Fruit fly (Drosophila melanogaster) whole organism, embryonic: ENCODE data around the gene Dic4.

Experiments used
- BEAF-32 ChIP-seq: fragments of 200-800 bp; sonication (Bioruptor generic); optimal IDR thresholded peaks from 3 replicates; lab custom pipeline; 2017; ENCODE audit warnings: missing biosample characterization, missing genetic modification characterization, mild to moderate bottlenecking, moderate library complexity, missing genetic modification reagents
- CG10565 ChIP-seq: fragments of 200-800 bp; sonication (Bioruptor generic); optimal IDR thresholded peaks from 3 replicates; lab custom pipeline; 2016; ENCODE audit warnings: missing biosample characterization, mild to moderate bottlenecking, missing genetic modification characterization
- CG11504 ChIP-seq: fragments of 200-800 bp; sonication (Bioruptor generic); optimal IDR thresholded peaks from 3 replicates; lab custom pipeline; 2019; ENCODE audit warnings: missing biosample characterization, mild to moderate bottlenecking, missing genetic modification characterization, moderate library complexity
- CG11696 ChIP-seq: fragments of 200-800 bp; sonication (Bioruptor generic); IDR thresholded peaks from 2 replicates; pipeline ENCODE4 v1.3.6; 2022; ENCODE audit warnings: missing biosample characterization, missing genetic modification characterization
- CG12219 ChIP-seq: fragments of 200-800 bp; sonication (Bioruptor generic); optimal IDR thresholded peaks from 3 replicates; lab custom pipeline; 2018; ENCODE audit warnings: missing biosample characterization, mild to moderate bottlenecking, missing genetic modification characterization
- CG12659 ChIP-seq: fragments of 200-800 bp; sonication (Bioruptor generic); optimal IDR thresholded peaks from 3 replicates; lab custom pipeline; 2017; ENCODE audit warnings: mild to moderate bottlenecking, missing biosample characterization, missing genetic modification reagents, missing genetic modification characterization
- CG16813 ChIP-seq: fragments of 200-800 bp; sonication (Bioruptor generic); IDR thresholded peaks from 3 replicates; pipeline ENCODE4 v1.3.6; 2022; ENCODE audit warnings: missing biosample characterization, missing genetic modification characterization; ENCODE audit not compliant: partially characterized antibody
- CG1792 ChIP-seq: fragments of 200-800 bp; sonication (Bioruptor generic); optimal IDR thresholded peaks from 2 replicates; lab custom pipeline; 2016; ENCODE audit warnings: missing biosample characterization, missing genetic modification characterization
- CG2120 ChIP-seq: fragments of 200-800 bp; sonication (Bioruptor generic); optimal IDR thresholded peaks from 3 replicates; lab custom pipeline; 2016; ENCODE audit warnings: missing biosample characterization, missing genetic modification characterization
- CG30020 ChIP-seq: fragments of 200-800 bp; optimal IDR thresholded peaks from 2 replicates; lab custom pipeline; 2019; ENCODE audit warnings: missing biosample characterization, mild to moderate bottlenecking, missing genetic modification characterization, moderate library complexity
- CG32532 ChIP-seq: fragments of 200-800 bp; sonication (Bioruptor generic); IDR thresholded peaks from 2 replicates; pipeline ENCODE4 v1.3.6; 2022; ENCODE audit warnings: missing biosample characterization, missing genetic modification characterization
- CG33557 ChIP-seq: fragments of 200-800 bp; sonication (Bioruptor generic); optimal IDR thresholded peaks from 2 replicates; lab custom pipeline; 2019; ENCODE audit warnings: missing biosample characterization, mild to moderate bottlenecking, missing genetic modification characterization, moderate library complexity
- CG4282 ChIP-seq: fragments of 200-800 bp; sonication (Bioruptor generic); optimal IDR thresholded peaks from 2 replicates; lab custom pipeline; 2016; ENCODE audit warnings: missing biosample characterization, missing genetic modification characterization
- CG4360 ChIP-seq: fragments of 200-800 bp; sonication (Bioruptor generic); IDR thresholded peaks from 2 replicates; pipeline ENCODE4 v1.3.6; 2022; ENCODE audit warnings: missing biosample characterization, missing genetic modification characterization
- CG5245 ChIP-seq: fragments of 200-800 bp; sonication (Bioruptor generic); optimal IDR thresholded peaks from 3 replicates; lab custom pipeline; 2016; ENCODE audit warnings: missing biosample characterization, missing genetic modification characterization
- CG6272 ChIP-seq: fragments of 200-800 bp; sonication (Bioruptor generic); IDR thresholded peaks from 2 replicates; pipeline ENCODE4 v1.3.6; 2022; ENCODE audit warnings: missing biosample characterization, missing genetic modification characterization
- CG7372 ChIP-seq: fragments of 200-800 bp; sonication (Bioruptor generic); IDR thresholded peaks from 2 replicates; pipeline ENCODE4 v1.3.6; 2022; ENCODE audit warnings: missing biosample characterization, missing genetic modification characterization
- CG7963 ChIP-seq: fragments of 200-800 bp; sonication (Bioruptor generic); IDR thresholded peaks from 3 replicates; pipeline ENCODE4 v1.3.6; 2022; ENCODE audit warnings: missing biosample characterization, missing genetic modification characterization; ENCODE audit not compliant: partially characterized antibody
- CG8089 ChIP-seq: fragments of 200-800 bp; sonication (Bioruptor generic); optimal IDR thresholded peaks from 3 replicates; lab custom pipeline; 2016; ENCODE audit warnings: missing biosample characterization, missing genetic modification characterization
- CG9876 ChIP-seq: fragments of 200-800 bp; sonication (Bioruptor generic); optimal IDR thresholded peaks from 2 replicates; lab custom pipeline; 2016; ENCODE audit warnings: missing biosample characterization, missing genetic modification characterization
- CG9932 ChIP-seq: fragments of 200-800 bp; sonication (Bioruptor generic); IDR thresholded peaks from 2 replicates; pipeline ENCODE4 v1.3.6; 2022; ENCODE audit warnings: missing biosample characterization, missing genetic modification characterization
- Camta ChIP-seq: fragments of 200-800 bp; sonication (Bioruptor generic); optimal IDR thresholded peaks from 2 replicates; lab custom pipeline; 2016; ENCODE audit warnings: missing biosample characterization, missing genetic modification characterization
- Doc3 ChIP-seq: fragments of 200-800 bp; sonication (Bioruptor generic); IDR thresholded peaks from 3 replicates; pipeline ENCODE4 v1.3.6; 2022; ENCODE audit warnings: missing biosample characterization, missing genetic modification characterization; ENCODE audit not compliant: partially characterized antibody
- Drgx ChIP-seq: fragments of 200-800 bp; sonication (Bioruptor generic); IDR thresholded peaks from 2 replicates; pipeline ENCODE4 v1.3.6; 2022; ENCODE audit warnings: missing biosample characterization, missing genetic modification characterization
- E2f2 ChIP-seq: fragments of 200-800 bp; sonication (Bioruptor generic); IDR thresholded peaks from 2 replicates; pipeline ENCODE4 v1.3.6; 2022; ENCODE audit warnings: missing biosample characterization, missing genetic modification characterization
- Ets97D ChIP-seq: fragments of 200-800 bp; sonication (Bioruptor generic); optimal IDR thresholded peaks from 3 replicates; lab custom pipeline; 2016; ENCODE audit warnings: missing biosample characterization, missing genetic modification characterization
- Fer1 ChIP-seq: fragments of 200-800 bp; sonication (Bioruptor generic); optimal IDR thresholded peaks from 2 replicates; lab custom pipeline; 2017; ENCODE audit warnings: missing biosample characterization, mild to moderate bottlenecking, missing genetic modification characterization
- HLH4C ChIP-seq: fragments of 200-800 bp; sonication (Bioruptor generic); IDR thresholded peaks from 3 replicates; pipeline ENCODE4 v1.3.6; 2022; ENCODE audit warnings: missing biosample characterization, missing genetic modification characterization; ENCODE audit not compliant: partially characterized antibody
- Hsf ChIP-seq: fragments of 200-800 bp; sonication (Bioruptor generic); optimal IDR thresholded peaks from 3 replicates; lab custom pipeline; 2016; ENCODE audit warnings: missing biosample characterization, missing genetic modification characterization
- Meics ChIP-seq: fragments of 200-800 bp; sonication (Bioruptor generic); optimal IDR thresholded peaks from 2 replicates; lab custom pipeline; 2017; ENCODE audit warnings: missing biosample characterization, mild to moderate bottlenecking, missing genetic modification characterization
- Opbp ChIP-seq: fragments of 200-800 bp; sonication (Bioruptor generic); IDR thresholded peaks from 3 replicates; pipeline ENCODE4 v1.3.6; 2022; ENCODE audit warnings: missing biosample characterization, missing genetic modification characterization; ENCODE audit not compliant: partially characterized antibody
- Scr ChIP-seq: fragments of 200-800 bp; sonication (Bioruptor generic); IDR thresholded peaks from 2 replicates; pipeline ENCODE4 v1.3.6; 2022; ENCODE audit warnings: missing biosample characterization, missing genetic modification characterization; ENCODE audit not compliant: partially characterized antibody
- cwo ChIP-seq: fragments of 200-800 bp; sonication (Bioruptor generic); optimal IDR thresholded peaks from 3 replicates; lab custom pipeline; 2017; ENCODE audit warnings: missing biosample characterization, missing genetic modification characterization, mild to moderate bottlenecking, moderate library complexity, missing genetic modification reagents
- dpn ChIP-seq, 2 experiments: fragments of 200-800 bp; sonication (Bioruptor generic); optimal IDR thresholded peaks; 3 replicates each; lab custom pipeline; 2016; ENCODE audit warnings: missing biosample characterization in 2 of 2, missing genetic modification characterization in 2 of 2
- ham ChIP-seq: fragments of 200-800 bp; sonication (Bioruptor generic); IDR thresholded peaks from 2 replicates; pipeline ENCODE4 v1.3.6; 2022; ENCODE audit warnings: missing biosample characterization, missing genetic modification characterization
- ind ChIP-seq: fragments of 200-800 bp; sonication (Bioruptor generic); optimal IDR thresholded peaks from 3 replicates; lab custom pipeline; 2016; ENCODE audit warnings: missing biosample characterization, missing genetic modification characterization
- jing ChIP-seq: fragments of 200-800 bp; sonication (Bioruptor generic); optimal IDR thresholded peaks from 2 replicates; lab custom pipeline; 2018; ENCODE audit warnings: missing biosample characterization, mild to moderate bottlenecking, missing genetic modification characterization
- jumu ChIP-seq: fragments of 200-800 bp; sonication (Bioruptor generic); optimal IDR thresholded peaks from 3 replicates; lab custom pipeline; 2016; ENCODE audit warnings: missing biosample characterization, missing genetic modification characterization
- knrl ChIP-seq: fragments of 200-800 bp; sonication (Bioruptor generic); IDR thresholded peaks from 3 replicates; pipeline ENCODE4 v1.3.6; 2022; ENCODE audit warnings: missing biosample characterization, missing genetic modification characterization; ENCODE audit not compliant: partially characterized antibody
- mam ChIP-seq: fragments of 200-800 bp; sonication (Bioruptor generic); optimal IDR thresholded peaks from 3 replicates; lab custom pipeline; 2016; ENCODE audit warnings: missing biosample characterization, missing genetic modification characterization
- nom ChIP-seq: fragments of 200-800 bp; sonication (Bioruptor generic); optimal IDR thresholded peaks from 2 replicates; lab custom pipeline; 2017; ENCODE audit warnings: missing biosample characterization, missing genetic modification characterization, mild to moderate bottlenecking, moderate library complexity, missing genetic modification reagents
- pnt ChIP-seq: fragments of 200-800 bp; sonication (Bioruptor generic); optimal IDR thresholded peaks from 3 replicates; lab custom pipeline; 2016; ENCODE audit warnings: missing biosample characterization, missing genetic modification characterization
- slp2 ChIP-seq: fragments of 200-800 bp; sonication (Bioruptor generic); optimal IDR thresholded peaks from 2 replicates; lab custom pipeline; 2016; ENCODE audit warnings: missing biosample characterization, missing genetic modification characterization
- so ChIP-seq: fragments of 200-800 bp; sonication (Bioruptor generic); IDR thresholded peaks from 3 replicates; pipeline ENCODE4 v1.3.6; 2022; ENCODE audit warnings: missing biosample characterization, missing genetic modification characterization
- sr ChIP-seq: fragments of 200-800 bp; sonication (Bioruptor generic); IDR thresholded peaks from 3 replicates; pipeline ENCODE4 v1.3.6; 2022; ENCODE audit warnings: missing biosample characterization, missing genetic modification characterization
- tio ChIP-seq: fragments of 200-800 bp; sonication (Bioruptor generic); optimal IDR thresholded peaks from 2 replicates; lab custom pipeline; 2017; ENCODE audit warnings: missing biosample characterization, missing genetic modification characterization, inconsistent platforms
- twi ChIP-seq: fragments of 200-800 bp; optimal IDR thresholded peaks from 2 replicates; lab custom pipeline; 2019; ENCODE audit warnings: missing biosample characterization, mild to moderate bottlenecking, missing genetic modification characterization, moderate library complexity
- zen ChIP-seq: fragments of 200-800 bp; sonication (Bioruptor generic); optimal IDR thresholded peaks from 3 replicates; lab custom pipeline; 2018; ENCODE audit warnings: missing biosample characterization, mild to moderate bottlenecking, missing genetic modification characterization, moderate library complexity
- zfh2 ChIP-seq: fragments of 200-800 bp; sonication (Bioruptor generic); optimal IDR thresholded peaks from 2 replicates; lab custom pipeline; 2016; ENCODE audit warnings: missing biosample characterization, missing genetic modification characterization

Dic4 gene

dm6 chr3L:18672986-18673633 is 25.1 kb downstream of the Dic4 start, which contains the start of gene Capr (continued):
- TF ChIP-seq CG1792 (GFP tag; lab: Kevin White, UChicago) (no peak), CG8089 (GFP tag; lab: Kevin White, UChicago) (no peak), dpn (GFP tag; optimal IDR thresholded peaks at IDR 0.05; lab: Kevin White, UChicago) (peak in 1 of 2 experiments; percentile 23), CG12219 (GFP tag; lab: Kevin White, UChicago) (no peak), Camta (GFP tag; lab: Kevin White, UChicago) (peak; percentile 10), Doc3 (GFP tag; lab: Robert Waterston, UW) (peak; percentile 100), mam (GFP tag; lab: Kevin White, UChicago) (peak; percentile 64), BEAF-32 (peak; percentile 99), twi (tag; lab: Kevin White, UChicago) (peak; percentile 30), slp2 (GFP tag; lab: Kevin White, UChicago) (no peak), CG33557 (GFP tag; lab: Kevin White, UChicago) (no peak), so (0 out of 3 replicates have a peak, but pooled peaks have one; percentile 8), CG7372 (GFP tag; lab: Robert Waterston, UW) (no peak), sr (GFP tag; lab: Robert Waterston, UW) (no peak), CG2120 (GFP tag; lab: Kevin White, UChicago) (peak; percentile 24), CG6272 (GFP tag; lab: Robert Waterston, UW) (peak; percentile 83), CG30020 (tag; lab: Kevin White, UChicago) (peak; percentile 42), CG10565 (GFP tag; lab: Kevin White, UChicago) (no peak), HLH4C (peak; percentile 100), CG4282 (GFP tag; lab: Kevin White, UChicago) (peak; percentile 57), E2f2 (peak; percentile 86), CG11504 (tag; lab: Kevin White, UChicago) (peak; percentile 69), jing (no peak), CG7963 (GFP tag; lab: Robert Waterston, UW) (peak; percentile 100), Opbp (GFP tag; lab: Robert Waterston, UW) (peak; percentile 100), Scr (peak; percentile 99), pnt (GFP tag; lab: Kevin White, UChicago) (no peak), Hsf (GFP tag; lab: Kevin White, UChicago) (peak; percentile 41), CG16813 (peak; percentile 100), CG11696 (GFP tag; lab: Robert Waterston, UW) (no peak), CG9932 (GFP tag; lab: Robert Waterston, UW) (peak; percentile 84), ind (GFP tag; lab: Kevin White, UChicago) (no peak), tio (GFP tag; lab: Kevin White, UChicago) (no peak), Meics (peak; percentile 17), Fer1 (GFP tag; lab: Kevin White, UChicago) (peak; percentile 5), nom (peak; percentile 22), CG12659 (GFP tag; lab: Kevin White, UChicago) (peak; percentile 67), zfh2 (GFP tag; lab: Kevin White, UChicago) (peak; percentile 54), zen (tag; lab: Kevin White, UChicago) (peak; percentile 12), CG32532 (GFP tag; lab: Robert Waterston, UW) (peak; percentile 57), Ets97D (GFP tag; lab: Kevin White, UChicago) (peak; percentile 69), Drgx (peak; percentile 22; the same call in 1 of the 2 replicates), CG4360 (no peak), CG9876 (GFP tag; lab: Kevin White, UChicago) (peak; percentile 3), knrl (GFP tag; lab: Robert Waterston, UW) (peak; percentile 100), ham (no peak), CG5245 (GFP tag; lab: Kevin White, UChicago) (peak; percentile 5), jumu (GFP tag; lab: Kevin White, UChicago) (peak; percentile 38), cwo (GFP tag; lab: Kevin White, UChicago) (no peak)
